Fruit fly (Drosophila melanogaster) whole organism, embryonic: ENCODE measurements around the gene CG5902.

ENCODE experiments used
- CG10431 ChIP-seq: fragments of 200-800 bp; sonication (Bioruptor generic); optimal IDR thresholded peaks from 3 replicates; lab custom pipeline; 2018; ENCODE audit warnings: missing biosample characterization, mild to moderate bottlenecking, missing genetic modification characterization
- CG10543 ChIP-seq: fragments of 200-800 bp; sonication (Bioruptor generic); optimal IDR thresholded peaks from 3 replicates; lab custom pipeline; 2017; ENCODE audit warnings: missing biosample characterization, mild to moderate bottlenecking, missing genetic modification characterization, moderate library complexity
- CG10565 ChIP-seq: fragments of 200-800 bp; sonication (Bioruptor generic); optimal IDR thresholded peaks from 3 replicates; lab custom pipeline; 2016; ENCODE audit warnings: missing biosample characterization, mild to moderate bottlenecking, missing genetic modification characterization
- CG12391 ChIP-seq: fragments of 200-800 bp; sonication (Bioruptor generic); optimal IDR thresholded peaks from 3 replicates; lab custom pipeline; 2018; ENCODE audit warnings: missing biosample characterization, mild to moderate bottlenecking, missing genetic modification characterization, moderate library complexity
- CG12659 ChIP-seq: fragments of 200-800 bp; sonication (Bioruptor generic); optimal IDR thresholded peaks from 3 replicates; lab custom pipeline; 2017; ENCODE audit warnings: mild to moderate bottlenecking, missing biosample characterization, missing genetic modification reagents, missing genetic modification characterization
- CG12769 ChIP-seq: fragments of 200-800 bp; sonication (Bioruptor generic); optimal IDR thresholded peaks from 2 replicates; lab custom pipeline; 2019; ENCODE audit warnings: missing biosample characterization, mild to moderate bottlenecking, missing genetic modification characterization, moderate library complexity
- CG14441 ChIP-seq: fragments of 200-800 bp; sonication (Bioruptor generic); IDR thresholded peaks from 2 replicates; pipeline ENCODE4 v1.3.6; 2022; ENCODE audit warnings: missing biosample characterization, missing genetic modification characterization
- CG17612 ChIP-seq: fragments of 200-800 bp; sonication (Bioruptor generic); IDR thresholded peaks from 2 replicates; pipeline ENCODE4 v1.3.6; 2022; ENCODE audit warnings: missing biosample characterization, missing genetic modification characterization
- CG17829 ChIP-seq: fragments of 200-800 bp; optimal IDR thresholded peaks from 2 replicates; lab custom pipeline; 2019; ENCODE audit warnings: missing biosample characterization, mild to moderate bottlenecking, missing genetic modification characterization, moderate library complexity
- CG32767 ChIP-seq: fragments of 200-800 bp; sonication (Bioruptor generic); IDR thresholded peaks from 2 replicates; pipeline ENCODE4 v1.3.6; 2022; ENCODE audit warnings: missing biosample characterization, missing genetic modification characterization
- CG3726 ChIP-seq: fragments of 200-800 bp; sonication (Bioruptor generic); IDR thresholded peaks from 3 replicates; pipeline ENCODE4, ENCODE4 v1.3.6; 2022; ENCODE audit warnings: missing biosample characterization, missing genetic modification characterization
- CG43689 ChIP-seq: fragments of 200-800 bp; sonication (Bioruptor generic); IDR thresholded peaks from 2 replicates; pipeline ENCODE4 v1.3.6; 2022; ENCODE audit warnings: missing biosample characterization, missing genetic modification characterization
- CG4730 ChIP-seq: fragments of 200-800 bp; sonication (Bioruptor generic); IDR thresholded peaks from 2 replicates; pipeline ENCODE4 v1.3.6; 2022; ENCODE audit warnings: missing biosample characterization, missing genetic modification characterization
- CG5180 ChIP-seq: fragments of 200-800 bp; sonication (Bioruptor generic); optimal IDR thresholded peaks from 3 replicates; lab custom pipeline; 2017; ENCODE audit warnings: missing biosample characterization, missing genetic modification characterization, mild to moderate bottlenecking, moderate library complexity, missing genetic modification reagents
- CG6175 ChIP-seq: fragments of 200-800 bp; sonication (Bioruptor generic); IDR thresholded peaks from 3 replicates; pipeline ENCODE4 v1.3.6; 2022; ENCODE audit warnings: missing biosample characterization, missing genetic modification characterization
- CG7839 ChIP-seq: fragments of 200-800 bp; sonication (Bioruptor generic); optimal IDR thresholded peaks from 3 replicates; lab custom pipeline; 2018; ENCODE audit warnings: missing biosample characterization, mild to moderate bottlenecking, missing genetic modification characterization, moderate library complexity
- CG8290 ChIP-seq, 3 experiments: fragments of 200-800 bp; sonication (Bioruptor generic); optimal IDR thresholded peaks; 2 replicates each; lab custom pipeline; 2016 to 2019; ENCODE audit warnings: missing biosample characterization in 3 of 3, missing genetic modification characterization in 3 of 3, mild to moderate bottlenecking in 2 of 3, moderate library complexity in 1 of 3
- CG9932 ChIP-seq: fragments of 200-800 bp; sonication (Bioruptor generic); IDR thresholded peaks from 2 replicates; pipeline ENCODE4 v1.3.6; 2022; ENCODE audit warnings: missing biosample characterization, missing genetic modification characterization
- Chrac-16 ChIP-seq: fragments of 200-800 bp; sonication (Bioruptor generic); optimal IDR thresholded peaks from 3 replicates; lab custom pipeline; 2016; ENCODE audit warnings: missing biosample characterization, missing genetic modification characterization
- ERR ChIP-seq: fragments of 200-800 bp; sonication (Bioruptor generic); optimal IDR thresholded peaks from 2 replicates; lab custom pipeline; 2016; ENCODE audit warnings: missing biosample characterization, missing genetic modification characterization
- Fer2 ChIP-seq: fragments of 200-800 bp; sonication (Bioruptor generic); optimal IDR thresholded peaks from 2 replicates; lab custom pipeline; 2018; ENCODE audit warnings: missing biosample characterization, mild to moderate bottlenecking, missing genetic modification characterization, moderate library complexity
- HHEX ChIP-seq: fragments of 200-800 bp; sonication (Bioruptor generic); optimal IDR thresholded peaks from 3 replicates; lab custom pipeline; 2017; ENCODE audit warnings: missing biosample characterization, mild to moderate bottlenecking, missing genetic modification characterization, missing genetic modification reagents
- HLH4C ChIP-seq: fragments of 200-800 bp; sonication (Bioruptor generic); IDR thresholded peaks from 3 replicates; pipeline ENCODE4 v1.3.6; 2022; ENCODE audit warnings: missing biosample characterization, missing genetic modification characterization; ENCODE audit not compliant: partially characterized antibody
- HLH54F ChIP-seq: fragments of 200-800 bp; sonication (Bioruptor generic); optimal IDR thresholded peaks from 3 replicates; lab custom pipeline; 2016; ENCODE audit warnings: missing biosample characterization, missing genetic modification characterization
- Hey ChIP-seq: fragments of 200-800 bp; sonication (Bioruptor generic); optimal IDR thresholded peaks from 3 replicates; lab custom pipeline; 2018; ENCODE audit warnings: missing biosample characterization, mild to moderate bottlenecking, missing genetic modification characterization
- Hr3 ChIP-seq: fragments of 200-800 bp; sonication (Bioruptor generic); optimal IDR thresholded peaks from 3 replicates; lab custom pipeline; 2016; ENCODE audit warnings: missing biosample characterization, missing genetic modification characterization
- Jarid2 ChIP-seq: fragments of 200-800 bp; sonication (Bioruptor generic); optimal IDR thresholded peaks from 3 replicates; lab custom pipeline; 2017; ENCODE audit warnings: mild to moderate bottlenecking, missing biosample characterization, missing genetic modification reagents, missing genetic modification characterization
- Meics ChIP-seq: fragments of 200-800 bp; sonication (Bioruptor generic); optimal IDR thresholded peaks from 2 replicates; lab custom pipeline; 2017; ENCODE audit warnings: missing biosample characterization, mild to moderate bottlenecking, missing genetic modification characterization
- Opbp ChIP-seq: fragments of 200-800 bp; sonication (Bioruptor generic); IDR thresholded peaks from 3 replicates; pipeline ENCODE4 v1.3.6; 2022; ENCODE audit warnings: missing biosample characterization, missing genetic modification characterization; ENCODE audit not compliant: partially characterized antibody
- Poxn ChIP-seq: fragments of 200-800 bp; sonication (Bioruptor generic); IDR thresholded peaks from 2 replicates; pipeline ENCODE4 v1.3.6; 2022; ENCODE audit warnings: missing biosample characterization, missing genetic modification characterization
- ato ChIP-seq: fragments of 200-800 bp; sonication (Bioruptor generic); IDR thresholded peaks from 2 replicates; pipeline ENCODE4 v1.3.6; 2022; ENCODE audit warnings: missing biosample characterization, missing genetic modification characterization; ENCODE audit not compliant: partially characterized antibody
- cato ChIP-seq: fragments of 200-800 bp; sonication (Bioruptor generic); optimal IDR thresholded peaks from 2 replicates; lab custom pipeline; 2016; ENCODE audit warnings: missing biosample characterization, missing genetic modification characterization, borderline replicate concordance
- hbn ChIP-seq: fragments of 200-800 bp; sonication (Bioruptor generic); IDR thresholded peaks from 2 replicates; pipeline ENCODE4 v1.3.6; 2022; ENCODE audit warnings: missing biosample characterization, missing genetic modification characterization; ENCODE audit not compliant: partially characterized antibody
- ind ChIP-seq: fragments of 200-800 bp; sonication (Bioruptor generic); optimal IDR thresholded peaks from 3 replicates; lab custom pipeline; 2016; ENCODE audit warnings: missing biosample characterization, missing genetic modification characterization
- kni ChIP-seq: fragments of 200-800 bp; sonication (Bioruptor generic); optimal IDR thresholded peaks from 3 replicates; lab custom pipeline; 2017; ENCODE audit warnings: mild to moderate bottlenecking, missing biosample characterization, missing genetic modification reagents, missing genetic modification characterization
- mld ChIP-seq: fragments of 200-800 bp; sonication (Bioruptor generic); IDR thresholded peaks from 3 replicates; pipeline ENCODE4 v1.3.6; 2022; ENCODE audit warnings: missing biosample characterization, missing genetic modification characterization; ENCODE audit not compliant: partially characterized antibody
- oc ChIP-seq: fragments of 200-800 bp; sonication (Bioruptor generic); optimal IDR thresholded peaks from 2 replicates; lab custom pipeline; 2018; ENCODE audit warnings: missing biosample characterization, mild to moderate bottlenecking, missing genetic modification characterization, moderate library complexity
- pita ChIP-seq: fragments of 200-800 bp; sonication (Bioruptor generic); optimal IDR thresholded peaks from 2 replicates; lab custom pipeline; 2017; ENCODE audit warnings: missing biosample characterization, mild to moderate bottlenecking, missing genetic modification characterization
- sc ChIP-seq, 3 experiments: fragments of >200 bp in 2 of 3; fragments of 200-800 bp in 1 of 3; sonication (Bioruptor generic) in 1 of 3; optimal IDR thresholded peaks; 2 replicates in 2 of 3; 3 replicates in 1 of 3; lab custom pipeline; 2017; ENCODE audit warnings: mild to moderate bottlenecking in 1 of 3, missing biosample characterization in 1 of 3, missing genetic modification characterization in 1 of 3, missing genetic modification reagents in 1 of 3
- scrt ChIP-seq: fragments of 200-800 bp; sonication (Bioruptor generic); optimal IDR thresholded peaks from 2 replicates; lab custom pipeline; 2018; ENCODE audit warnings: missing biosample characterization, mild to moderate bottlenecking, missing genetic modification characterization, moderate library complexity
- sr ChIP-seq: fragments of 200-800 bp; sonication (Bioruptor generic); IDR thresholded peaks from 3 replicates; pipeline ENCODE4 v1.3.6; 2022; ENCODE audit warnings: missing biosample characterization, missing genetic modification characterization
- ttk ChIP-seq: fragments of 200-800 bp; sonication (Bioruptor generic); IDR thresholded peaks from 2 replicates; pipeline ENCODE4 v2.1.2; 2022; ENCODE audit warnings: missing biosample characterization, missing genetic modification characterization
- vnd ChIP-seq: fragments of 200-800 bp; sonication (Bioruptor generic); IDR thresholded peaks from 3 replicates; pipeline ENCODE4 v1.3.6; 2022; ENCODE audit warnings: missing biosample characterization, missing genetic modification characterization; ENCODE audit not compliant: partially characterized antibody
- zfh1 ChIP-seq: fragments of 200-800 bp; sonication (Bioruptor generic); IDR thresholded peaks from 3 replicates; pipeline ENCODE4 v1.3.6; 2022; ENCODE audit warnings: missing biosample characterization, missing genetic modification characterization

The CG5902 gene

dm6 chr3R:24007775-24008506 is 21.5 kb downstream of the CG5902 start (continued):
- TF ChIP-seq ato (GFP tag; lab: Robert Waterston, UW), result no peak
- no peak for TF ChIP-seq CG17612 (GFP tag; lab: Robert Waterston, UW)
- no peak for TF ChIP-seq Poxn (GFP tag; lab: Robert Waterston, UW)
- peak; percentile 34 for TF ChIP-seq CG12391 (tag; lab: Kevin White, UChicago)
- TF ChIP-seq kni, result no peak
- TF ChIP-seq ttk (GFP tag; lab: Robert Waterston, UW), result no peak
- no peak for TF ChIP-seq HLH54F (GFP tag; lab: Kevin White, UChicago)
- TF ChIP-seq CG9932, result no peak
- no peak for TF ChIP-seq CG43689 (GFP tag; lab: Robert Waterston, UW)
- TF ChIP-seq vnd, result no peak
- TF ChIP-seq Hey, result peak; percentile 76
- TF ChIP-seq CG17829 (tag; lab: Kevin White, UChicago), result peak; percentile 3
- TF ChIP-seq pita, result no peak
- TF ChIP-seq Opbp (GFP tag; lab: Robert Waterston, UW), result no peak
- TF ChIP-seq Fer2 (tag; lab: Kevin White, UChicago), result no peak
- TF ChIP-seq CG10565 (GFP tag; lab: Kevin White, UChicago), result no peak

dm6 chr3R:24008887-24009286 is 22.4 kb downstream of the CG5902 start:
- TF ChIP-seq CG6175, result peak; percentile 53; the same call in 1 of the 3 replicates
- peak; percentile 84 for TF ChIP-seq sr (GFP tag; lab: Robert Waterston, UW)
- no peak for TF ChIP-seq ind
- TF ChIP-seq CG12769 (tag; lab: Kevin White, UChicago), result peak; percentile 79

- TF ChIP-seq HHEX (GFP tag; lab: Kevin White, UChicago) (peak; percentile 55), cato (GFP tag; lab: Kevin White, UChicago) (peak; percentile 5), CG10543 (GFP tag; lab: Kevin White, UChicago) (no peak), CG4730 (peak; percentile 56), CG3726 (GFP tag; lab: Robert Waterston, UW) (0 out of 3 replicates have a peak, but pooled peaks have one; percentile 56), CG5180 (GFP tag; lab: Kevin White, UChicago) (peak; percentile 7), CG7839 (peak; percentile 72), sc (optimal IDR thresholded peaks at IDR 0.05; lab: Kevin White, UChicago) (no peak), sc (GFP tag; optimal IDR thresholded peaks at IDR 0.05; lab: Kevin White, UChicago) (peak; percentile 23), mld (no peak), Meics (GFP tag; lab: Kevin White, UChicago) (peak; percentile 69), Hr3 (GFP tag; lab: Kevin White, UChicago) (peak; percentile 49), oc (tag; lab: Kevin White, UChicago) (peak; percentile 38), HLH4C (GFP tag; lab: Robert Waterston, UW) (no peak), hbn (GFP tag; lab: Robert Waterston, UW) (no peak), ERR (no peak), CG14441 (GFP tag; lab: Robert Waterston, UW) (peak; percentile 73), scrt (GFP tag; lab: Kevin White, UChicago) (peak; percentile 82), zfh1 (peak; percentile 60; the same call in 1 of the 3 replicates), CG8290 (GFP tag; optimal IDR thresholded peaks at IDR 0.05; lab: Kevin White, UChicago) (no peak), CG8290 (tag; optimal IDR thresholded peaks at IDR 0.05; lab: Kevin White, UChicago) (peak in 1 of 2 experiments; percentile 65), Jarid2 (no peak), CG32767 (peak; percentile 76), ttk (GFP tag; lab: Robert Waterston, UW) (peak; percentile 55; the same call in 1 of the 2 replicates), CG12659 (GFP tag; lab: Kevin White, UChicago) (peak; percentile 73), Chrac-16 (GFP tag; lab: Kevin White, UChicago) (peak; percentile 8), CG10431 (GFP tag; lab: Kevin White, UChicago) (no peak)
Measured at dm6 chr3R:24010637-24011214, 24.3 kb downstream of the CG5902 start.
